Fruit fly (Drosophila melanogaster): ENCODE measurements around the gene CG6398.

DNA sequence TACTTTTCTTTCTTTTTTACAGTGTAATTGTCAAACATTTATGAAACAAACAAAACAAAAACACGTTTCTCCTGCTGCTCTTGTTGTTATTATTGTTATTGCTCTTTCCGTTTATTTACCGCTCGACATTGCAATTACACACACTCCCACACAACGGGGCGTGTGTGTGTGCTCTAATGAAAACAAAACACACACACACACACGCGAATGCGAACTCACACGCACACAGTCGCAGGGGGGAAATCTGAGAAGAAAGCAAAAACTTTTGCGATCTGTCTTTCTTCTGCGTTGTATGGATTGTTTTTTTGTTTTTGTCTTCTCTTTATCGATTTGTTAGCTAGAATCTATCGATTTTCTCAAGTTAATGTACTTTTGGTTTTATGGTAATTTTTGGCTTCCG lies 47.3 kb downstream of the CG6398 start:
- no peak for TF ChIP-seq CG8478 (optimal IDR thresholded peaks at IDR 0.05)
- TF ChIP-seq EcR (GFP tag; optimal IDR thresholded peaks at IDR 0.05), result no peak
- TF ChIP-seq psq (optimal IDR thresholded peaks at IDR 0.05), result no peak

Data from whole organism.